Worm (Caenorhabditis elegans): ENCODE measurements around the gene zchc-1A.

The zchc-1A gene

DNA sequence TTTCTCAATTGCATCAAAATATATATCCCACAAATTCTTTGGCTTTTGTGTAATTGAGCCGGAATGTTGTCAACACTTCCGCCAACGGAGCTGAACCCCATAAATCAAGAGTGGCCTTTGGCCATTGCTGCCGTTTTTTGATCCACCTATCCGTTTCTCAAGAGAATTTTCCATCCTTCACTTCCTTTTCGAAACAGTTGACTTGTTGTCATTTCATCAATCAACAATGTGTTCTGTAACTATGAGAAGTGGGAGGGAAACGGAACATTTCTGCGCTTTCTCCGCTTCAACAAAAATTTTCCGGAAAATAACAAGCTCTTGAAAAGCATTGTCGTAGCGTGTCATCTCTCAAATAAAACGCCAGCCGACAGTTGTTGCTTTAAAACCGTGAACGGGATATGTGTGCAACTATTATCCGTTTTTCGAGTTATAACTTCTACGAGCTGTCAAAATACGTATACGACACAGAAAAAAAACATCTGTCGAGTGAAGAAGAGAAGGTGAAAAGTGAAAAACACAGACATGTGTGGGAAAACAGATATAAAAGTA lies 25.7 kb downstream of the zchc-1A start:
- no peak for TF ChIP-seq dao-5 (tag; optimal IDR thresholded peaks at IDR 0.05)
- no peak for TF ChIP-seq him-1 (tag; optimal IDR thresholded peaks at IDR 0.05)
- TF ChIP-seq W03F9.2 (tag; optimal IDR thresholded peaks at IDR 0.05), result no peak

ce11 chrX:5201860-5202259 lies 27.7 kb downstream of the zchc-1A start:
- no peak for TF ChIP-seq dao-5 (tag; optimal IDR thresholded peaks at IDR 0.05)

DNA sequence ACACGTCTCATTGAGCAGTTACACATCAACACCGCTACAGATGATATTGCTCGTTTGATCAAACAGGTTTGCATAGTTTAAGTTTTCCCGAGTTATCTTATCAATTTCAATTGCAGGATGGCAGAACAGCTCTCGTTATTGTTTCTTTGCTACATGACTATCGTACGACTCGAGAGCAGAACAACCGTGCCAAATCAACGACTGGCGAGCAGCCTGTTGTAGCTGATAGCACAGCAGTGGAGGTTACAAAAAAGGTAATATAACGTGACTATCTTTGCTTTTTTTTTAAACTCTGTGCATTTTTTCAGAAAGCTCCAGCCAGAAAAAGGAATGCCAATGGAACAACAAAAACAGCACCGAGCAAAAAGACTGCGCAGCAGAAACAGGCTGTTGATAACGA lies 28.2 kb downstream of the zchc-1A start:
- no peak for TF ChIP-seq dao-5 (tag; optimal IDR thresholded peaks at IDR 0.05)
- TF ChIP-seq him-1 (tag; optimal IDR thresholded peaks at IDR 0.05), result no peak
- no peak for TF ChIP-seq W03F9.2 (tag; optimal IDR thresholded peaks at IDR 0.05)

ce11 chrX:5202923-5203322 lies 28.8 kb downstream of the zchc-1A start:
- no peak for TF ChIP-seq him-1 (tag; optimal IDR thresholded peaks at IDR 0.05)
- TF ChIP-seq dao-5 (tag; optimal IDR thresholded peaks at IDR 0.05), result no peak

DNA sequence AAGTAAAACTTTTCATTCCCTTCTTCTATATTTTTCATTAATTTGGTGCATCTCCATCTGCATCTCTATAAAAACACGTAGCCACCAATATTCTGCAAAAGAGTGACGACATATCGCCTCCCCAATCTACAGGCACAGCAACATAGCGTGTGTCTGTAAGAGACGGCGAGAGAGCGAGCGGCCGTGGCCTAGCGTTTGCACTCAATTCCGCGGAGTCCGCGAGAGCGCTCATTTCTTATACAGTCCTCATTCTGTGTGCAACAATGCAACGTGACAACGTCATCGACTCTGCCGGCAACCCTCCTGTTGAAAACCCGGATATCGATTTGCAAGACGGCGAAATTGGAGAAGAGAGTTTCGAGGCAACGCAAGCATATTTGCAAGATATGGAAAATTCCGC lies 31.4 kb downstream of the zchc-1A start, which contains the start of gene H28G03.2:
Gene H28G03.2 (plus strand): TSS at position 200 of the 400 bp plus-strand sequence.
- TF ChIP-seq W03F9.2 (tag; optimal IDR thresholded peaks at IDR 0.05) (no peak), dao-5 (tag; optimal IDR thresholded peaks at IDR 0.05) (no peak), him-1 (tag; optimal IDR thresholded peaks at IDR 0.05) (no peak)

DNA sequence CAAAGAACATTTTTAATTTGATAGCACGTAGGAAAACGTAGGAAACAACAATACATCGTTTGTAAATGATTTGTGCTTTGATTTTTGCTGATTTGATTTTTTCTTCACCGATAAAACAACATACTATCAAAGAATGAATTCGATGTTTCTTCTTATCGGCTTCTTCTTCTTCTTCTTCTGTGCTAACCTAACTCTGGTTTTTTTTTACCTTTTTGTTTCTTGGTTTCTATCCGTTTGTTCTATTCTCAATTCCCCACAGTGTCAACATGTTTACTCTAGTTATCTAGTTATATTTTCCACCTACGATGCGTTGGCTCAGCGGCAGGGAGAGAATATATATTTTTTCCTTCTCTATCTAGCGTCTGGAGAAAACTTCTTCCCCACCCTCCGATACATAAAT lies 33.6 kb downstream of the zchc-1A start:
- no peak for TF ChIP-seq dao-5 (tag; optimal IDR thresholded peaks at IDR 0.05)
- TF ChIP-seq W03F9.2 (tag; optimal IDR thresholded peaks at IDR 0.05), result no peak
- no peak for TF ChIP-seq him-1 (tag; optimal IDR thresholded peaks at IDR 0.05)

- no peak for TF ChIP-seq him-1 (tag; optimal IDR thresholded peaks at IDR 0.05)
- no peak for TF ChIP-seq dao-5 (tag; optimal IDR thresholded peaks at IDR 0.05)
- no peak for TF ChIP-seq W03F9.2 (tag; optimal IDR thresholded peaks at IDR 0.05)
Observed at ce11 chrX:5208326-5208725, 34.2 kb downstream of the zchc-1A start.

- no peak for TF ChIP-seq dao-5 (tag; optimal IDR thresholded peaks at IDR 0.05)
- TF ChIP-seq W03F9.2 (tag; optimal IDR thresholded peaks at IDR 0.05), result no peak
- no peak for TF ChIP-seq him-1 (tag; optimal IDR thresholded peaks at IDR 0.05)
Observed at ce11 chrX:5208831-5209230, 34.7 kb downstream of the zchc-1A start.

- TF ChIP-seq dao-5 (tag; optimal IDR thresholded peaks at IDR 0.05), result no peak
- no peak for TF ChIP-seq W03F9.2 (tag; optimal IDR thresholded peaks at IDR 0.05)
- no peak for TF ChIP-seq him-1 (tag; optimal IDR thresholded peaks at IDR 0.05)
Observed at ce11 chrX:5209429-5209828, 35.3 kb downstream of the zchc-1A start.

DNA sequence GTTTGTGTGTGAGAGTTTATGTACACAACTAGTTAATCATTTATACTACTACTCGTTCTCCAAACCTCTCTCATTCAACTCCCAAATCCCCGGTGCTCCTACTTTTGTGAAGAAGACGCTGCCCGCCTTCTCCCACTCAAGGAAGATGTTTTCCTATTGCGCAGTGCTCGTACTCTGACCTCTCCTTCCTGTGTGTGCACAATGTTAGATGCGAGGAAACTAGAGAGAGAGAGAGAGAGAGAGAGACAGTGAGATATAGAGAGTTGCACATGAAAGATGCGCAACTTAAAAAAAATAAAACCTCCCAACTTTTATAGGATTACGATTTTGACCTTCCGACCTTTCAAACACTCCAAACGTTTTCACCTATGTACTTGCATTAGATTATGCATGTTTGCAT lies 36.4 kb downstream of the zchc-1A start:
- peak; percentile 32 for TF ChIP-seq him-1 (tag; optimal IDR thresholded peaks at IDR 0.05)
- TF ChIP-seq W03F9.2 (tag; optimal IDR thresholded peaks at IDR 0.05), result no peak

- TF ChIP-seq him-1 (tag; optimal IDR thresholded peaks at IDR 0.05) (no peak), W03F9.2 (tag; optimal IDR thresholded peaks at IDR 0.05) (no peak), dao-5 (tag; optimal IDR thresholded peaks at IDR 0.05) (no peak)
Observed at ce11 chrX:5210927-5211655, 36.9 kb downstream of the zchc-1A start.

- no peak for TF ChIP-seq dao-5 (tag; optimal IDR thresholded peaks at IDR 0.05)
Observed at ce11 chrX:5213032-5213431, 38.9 kb downstream of the zchc-1A start.

ce11 chrX:5213565-5213964 lies 39.4 kb downstream of the zchc-1A start:
- TF ChIP-seq W03F9.2 (tag; optimal IDR thresholded peaks at IDR 0.05) (no peak), dao-5 (tag; optimal IDR thresholded peaks at IDR 0.05) (no peak), him-1 (tag; optimal IDR thresholded peaks at IDR 0.05) (no peak)

DNA sequence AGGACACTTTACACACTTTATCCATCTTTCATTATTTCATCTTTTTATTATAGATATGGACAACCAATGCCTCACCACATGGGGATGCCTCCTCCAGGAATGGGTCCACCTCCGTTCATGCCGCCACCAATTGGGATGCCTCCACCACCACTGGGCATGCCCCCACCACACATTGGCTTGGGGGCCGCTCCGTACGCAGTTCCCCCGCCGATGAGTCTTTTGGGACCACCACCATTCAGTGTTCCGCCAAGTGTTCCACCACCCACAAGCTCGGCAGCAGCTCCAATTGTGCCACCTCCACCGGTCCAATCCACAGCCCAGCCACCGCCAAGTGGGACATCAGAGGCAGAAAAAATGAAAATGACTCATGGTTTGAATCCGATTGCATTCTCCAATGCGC lies 40.6 kb downstream of the zchc-1A start:
- no peak for TF ChIP-seq him-1 (tag; optimal IDR thresholded peaks at IDR 0.05)
- TF ChIP-seq dao-5 (tag; optimal IDR thresholded peaks at IDR 0.05), result no peak
- TF ChIP-seq W03F9.2 (tag; optimal IDR thresholded peaks at IDR 0.05), result no peak

ce11 chrX:5216063-5216462 lies 41.9 kb downstream of the zchc-1A start, which contains the start of gene hrpa-2:
Gene hrpa-2, plus strand, starts transcription at chrX:5216363.
- TF ChIP-seq him-1 (tag; optimal IDR thresholded peaks at IDR 0.05), result no peak
